Worm (Caenorhabditis elegans) whole organism, mixed stage, embryonic: Measurements from ENCODE around the gene efl-3.

Source experiments
- bed-3 ChIP-seq: fragments of 200-800 bp; sonication (Bioruptor generic); optimal IDR thresholded peaks from 3 replicates; lab custom pipeline; 2018; ENCODE audit warnings: mild to moderate bottlenecking, missing genetic modification characterization, moderate library complexity, missing compliant biosample characterization
- blmp-1 ChIP-seq: fragments of 150-350 bp; optimal IDR thresholded peaks from 2 replicates; lab custom pipeline; 2014; ENCODE audit warnings: missing biosample characterization, missing genetic modification characterization
- cnd-1 ChIP-seq: fragments of 200-800 bp; sonication (Bioruptor generic); optimal IDR thresholded peaks from 2 replicates; lab custom pipeline; 2018; ENCODE audit warnings: mild to moderate bottlenecking, missing genetic modification characterization, missing compliant biosample characterization
- elt-1 ChIP-seq: sonication (generic microtip); optimal IDR thresholded peaks from 2 replicates; lab custom pipeline; 2017; ENCODE audit warnings: missing genetic modification characterization, mild to moderate bottlenecking, missing compliant biosample characterization, antibody characterized with exemption, moderate library complexity, borderline replicate concordance; ENCODE audit not compliant: insufficient read depth
- elt-3 ChIP-seq: fragments of 150-350 bp; optimal IDR thresholded peaks from 2 replicates; lab custom pipeline; 2014; ENCODE audit warnings: missing biosample characterization, missing genetic modification characterization
- lin-13 ChIP-seq: fragments of 150-350 bp; optimal IDR thresholded peaks from 2 replicates; lab custom pipeline; 2014; ENCODE audit warnings: missing biosample characterization, missing genetic modification characterization
- lsy-2 ChIP-seq: fragments of 150-350 bp; optimal IDR thresholded peaks from 2 replicates; lab custom pipeline; 2014; ENCODE audit warnings: missing biosample characterization, missing genetic modification characterization
- nhr-12 ChIP-seq: fragments of 150-350 bp; optimal IDR thresholded peaks from 2 replicates; lab custom pipeline; 2014; ENCODE audit warnings: missing biosample characterization, missing genetic modification characterization
- pha-4 ChIP-seq: fragments of 150-350 bp; optimal IDR thresholded peaks from 2 replicates; lab custom pipeline; 2018; ENCODE audit warnings: missing biosample characterization, missing genetic modification reagents, missing genetic modification characterization
- sptf-1 ChIP-seq: sonication (generic microtip); optimal IDR thresholded peaks from 2 replicates; lab custom pipeline; 2017; ENCODE audit warnings: mild to moderate bottlenecking, missing genetic modification characterization, moderate library complexity, missing compliant biosample characterization
- unc-39 ChIP-seq: fragments of 150-350 bp; optimal IDR thresholded peaks from 2 replicates; lab custom pipeline; 2014; ENCODE audit warnings: missing biosample characterization, missing genetic modification characterization
- unc-62 ChIP-seq: fragments of 150-350 bp; optimal IDR thresholded peaks from 2 replicates; lab custom pipeline; 2014; ENCODE audit warnings: missing biosample characterization, missing genetic modification reagents, missing genetic modification characterization
- ztf-11 ChIP-seq: fragments of 150-350 bp; optimal IDR thresholded peaks from 2 replicates; lab custom pipeline; 2014; ENCODE audit warnings: missing biosample characterization, missing genetic modification characterization

ce11 chrII:8388001-8388513 lies 24.4 kb upstream of the efl-3 start, which contains the start of gene drd-1:
- no peak for TF ChIP-seq unc-62
- no peak for TF ChIP-seq ztf-11
- no peak for TF ChIP-seq pha-4 (tag; lab: Kevin White, UChicago)
- TF ChIP-seq lin-13 (tag; lab: Kevin White, UChicago), result no peak
- TF ChIP-seq lsy-2, result no peak
- no peak for TF ChIP-seq bed-3
- no peak for TF ChIP-seq blmp-1
- no peak for TF ChIP-seq unc-39
- no peak for TF ChIP-seq nhr-12 (tag; lab: Kevin White, UChicago)
- TF ChIP-seq cnd-1 (tag; lab: Kevin White, UChicago), result no peak
- no peak for TF ChIP-seq sptf-1 (tag; lab: Kevin White, UChicago)
- TF ChIP-seq elt-1 (tag; lab: Kevin White, UChicago), result no peak
- no peak for TF ChIP-seq elt-3
